Fruit fly (Drosophila melanogaster) whole organism, pupa: Measurements from ENCODE around the gene CG18754.

Experiments used
- CG15710 ChIP-seq: fragments of 200-800 bp; sonication (Bioruptor generic); optimal IDR thresholded peaks from 2 replicates; lab custom pipeline; 2018; ENCODE audit warnings: missing biosample characterization, mild to moderate bottlenecking, missing genetic modification characterization, moderate library complexity
- CG34367 ChIP-seq: fragments of 200-800 bp; sonication (Bioruptor generic); optimal IDR thresholded peaks from 2 replicates; lab custom pipeline; 2018; ENCODE audit warnings: missing biosample characterization, mild to moderate bottlenecking, missing genetic modification characterization
- CG4496 ChIP-seq: fragments of 200-800 bp; sonication (Bioruptor generic); IDR thresholded peaks from 3 replicates; pipeline ENCODE4 v1.3.6; 2022; ENCODE audit warnings: missing biosample characterization, missing genetic modification characterization
- Snoo ChIP-seq: fragments of 200-800 bp; sonication (Bioruptor generic); optimal IDR thresholded peaks from 3 replicates; lab custom pipeline; 2017; ENCODE audit warnings: missing biosample characterization, mild to moderate bottlenecking, missing genetic modification characterization, inconsistent platforms
- fd96Ca ChIP-seq: fragments of 200-800 bp; sonication (Bioruptor generic); IDR thresholded peaks from 3 replicates; pipeline ENCODE4 v1.3.6; 2022; ENCODE audit warnings: missing biosample characterization, missing genetic modification characterization

DNA sequence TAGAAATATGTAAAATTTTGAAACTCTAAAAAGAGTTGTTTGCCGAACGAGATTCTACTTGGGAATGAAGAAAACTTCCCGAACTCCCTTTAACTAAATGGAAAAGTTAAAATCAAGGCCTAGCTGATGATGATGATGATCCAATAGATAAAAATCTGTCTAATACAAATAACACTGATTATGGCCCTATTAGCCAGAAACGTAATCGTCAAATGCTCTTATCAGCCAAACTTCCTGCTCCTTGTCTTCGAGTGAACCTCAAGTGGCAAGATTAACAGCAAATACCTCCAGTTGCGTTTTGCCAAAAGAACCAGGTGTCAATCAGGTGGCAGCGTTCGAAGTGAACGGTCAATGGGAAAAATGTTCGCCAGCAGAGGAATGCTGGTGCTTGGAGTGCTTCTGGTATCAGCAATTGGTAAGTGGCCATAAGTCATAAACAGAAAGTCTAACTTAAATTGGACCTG lies 16.5 kb downstream of the CG18754 start, which contains the start of the genes CG31468 and Gba1a:
- TF ChIP-seq fd96Ca (GFP tag; lab: Robert Waterston, UW) (no peak), CG4496 (GFP tag; lab: Robert Waterston, UW) (no peak), CG15710 (tag; lab: Kevin White, UChicago) (no peak), Snoo (no peak), CG34367 (tag; lab: Kevin White, UChicago) (no peak)
